Worm (Caenorhabditis elegans) whole organism, L3 larva: Measurements from ENCODE around the gene mrpl-48.

Experiments used
- ama-1 ChIP-seq: fragments of 150-350 bp; optimal IDR thresholded peaks from 2 replicates; lab custom pipeline; 2018
- ceh-16 ChIP-seq: sonication (generic microtip); optimal IDR thresholded peaks from 2 replicates; lab custom pipeline; 2017; ENCODE audit warnings: missing biosample characterization, missing genetic modification characterization
- daf-12 ChIP-seq: fragments of 150-350 bp; optimal IDR thresholded peaks from 2 replicates; lab custom pipeline; 2014; ENCODE audit warnings: missing biosample characterization, missing genetic modification reagents, missing genetic modification characterization
- egl-5 ChIP-seq: fragments of 150-350 bp; optimal IDR thresholded peaks from 2 replicates; lab custom pipeline; 2017; ENCODE audit warnings: missing biosample characterization, missing genetic modification reagents, missing genetic modification characterization, inconsistent platforms
- eor-1 ChIP-seq, 2 experiments: fragments of 150-350 bp; optimal IDR thresholded peaks; 2 replicates each; lab custom pipeline; 2014 to 2018; ENCODE audit warnings: missing biosample characterization in 2 of 2, missing genetic modification characterization in 2 of 2
- fkh-2 ChIP-seq: fragments of 150-350 bp; optimal IDR thresholded peaks from 2 replicates; lab custom pipeline; 2014; ENCODE audit warnings: missing biosample characterization, missing genetic modification reagents, missing genetic modification characterization
- hmg-11 ChIP-seq: sonication (generic microtip); optimal IDR thresholded peaks from 2 replicates; lab custom pipeline; 2016; ENCODE audit warnings: missing genetic modification characterization, missing compliant biosample characterization
- jun-1 ChIP-seq: fragments of 150-350 bp; optimal IDR thresholded peaks from 2 replicates; lab custom pipeline; 2014; ENCODE audit warnings: missing biosample characterization, missing genetic modification reagents, missing genetic modification characterization
- lin-15B ChIP-seq: fragments of 150-350 bp; optimal IDR thresholded peaks from 2 replicates; lab custom pipeline; 2014; ENCODE audit warnings: missing biosample characterization, missing genetic modification characterization
- lin-39 ChIP-seq: fragments of 150-350 bp; optimal IDR thresholded peaks from 2 replicates; lab custom pipeline; 2018; ENCODE audit warnings: missing biosample characterization, missing genetic modification reagents, missing genetic modification characterization
- lsy-12 ChIP-seq: sonication (generic microtip); optimal IDR thresholded peaks from 2 replicates; lab custom pipeline; 2016; ENCODE audit warnings: mild to moderate bottlenecking, missing genetic modification characterization, missing compliant biosample characterization
- mdl-1 ChIP-seq: fragments of 150-350 bp; optimal IDR thresholded peaks from 2 replicates; lab custom pipeline; 2014; ENCODE audit warnings: missing biosample characterization, missing genetic modification characterization
- mml-1 ChIP-seq: fragments of 150-350 bp; sonication (generic microtip); optimal IDR thresholded peaks from 3 replicates; lab custom pipeline; 2014; ENCODE audit warnings: missing biosample characterization, missing genetic modification characterization
- nfya-1 ChIP-seq: sonication (generic microtip); optimal IDR thresholded peaks from 2 replicates; lab custom pipeline; 2017; ENCODE audit warnings: missing genetic modification characterization, mild to moderate bottlenecking, missing compliant biosample characterization, antibody characterized with exemption, moderate library complexity; ENCODE audit not compliant: insufficient read depth
- nhr-12 ChIP-seq: fragments of 150-350 bp; optimal IDR thresholded peaks from 2 replicates; lab custom pipeline; 2014; ENCODE audit warnings: missing biosample characterization, missing genetic modification characterization
- nhr-23 ChIP-seq: fragments of 150-350 bp; optimal IDR thresholded peaks from 2 replicates; lab custom pipeline; 2014; ENCODE audit warnings: missing biosample characterization, missing genetic modification reagents, missing genetic modification characterization
- nhr-25 ChIP-seq: sonication (generic microtip); optimal IDR thresholded peaks from 2 replicates; lab custom pipeline; 2017; ENCODE audit warnings: missing biosample characterization, missing genetic modification characterization
- nhr-28 ChIP-seq: fragments of 150-350 bp; optimal IDR thresholded peaks from 2 replicates; lab custom pipeline; 2014; ENCODE audit warnings: missing biosample characterization, missing genetic modification characterization
- nhr-43 ChIP-seq: sonication (generic microtip); optimal IDR thresholded peaks from 2 replicates; lab custom pipeline; 2016; ENCODE audit warnings: mild to moderate bottlenecking, missing genetic modification characterization, missing compliant biosample characterization; ENCODE audit not compliant: poor library complexity, severe bottlenecking
- nhr-76 ChIP-seq: fragments of 150-350 bp; sonication (generic microtip); optimal IDR thresholded peaks from 5 replicates; lab custom pipeline; 2014; ENCODE audit warnings: missing biosample characterization, missing genetic modification characterization
- pha-4 ChIP-seq: fragments of 150-350 bp; optimal IDR thresholded peaks from 2 replicates; lab custom pipeline; 2014; ENCODE audit warnings: missing biosample characterization, missing genetic modification reagents, missing genetic modification characterization
- snpc-4 ChIP-seq: fragments of 150-350 bp; optimal IDR thresholded peaks from 2 replicates; lab custom pipeline; 2014; ENCODE audit warnings: missing biosample characterization, missing genetic modification characterization
- unc-39 ChIP-seq: sonication (generic microtip); optimal IDR thresholded peaks from 4 replicates; lab custom pipeline; 2017; ENCODE audit warnings: missing biosample characterization, missing genetic modification characterization
- unc-62 ChIP-seq: fragments of 150-350 bp; sonication (generic microtip); optimal IDR thresholded peaks from 4 replicates; lab custom pipeline; 2014; ENCODE audit warnings: missing biosample characterization, missing genetic modification reagents, missing genetic modification characterization
- ztf-11 ChIP-seq: fragments of 150-350 bp; optimal IDR thresholded peaks from 2 replicates; lab custom pipeline; 2014; ENCODE audit warnings: missing biosample characterization, missing genetic modification characterization

mrpl-48 gene

DNA sequence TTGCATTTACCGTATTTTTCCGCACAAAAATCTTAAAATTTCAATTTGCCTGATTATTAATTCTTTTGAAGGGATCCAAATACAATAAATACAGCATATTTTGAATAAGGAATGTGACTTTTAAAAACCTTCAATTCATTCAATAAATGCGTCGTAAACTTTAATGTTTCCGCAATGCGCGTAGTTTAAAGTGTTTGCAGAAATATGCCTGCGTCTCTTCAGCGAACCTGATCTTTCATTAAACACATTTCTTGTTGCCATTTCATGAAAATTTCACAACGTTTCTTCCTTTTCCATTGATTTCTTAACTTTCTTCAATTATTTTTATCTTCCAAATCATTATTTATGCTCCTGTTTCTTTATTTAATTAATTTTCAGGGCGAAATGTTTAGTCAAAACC is 1.2 kb upstream of the mrpl-48 start, which contains the start of gene vps-37 (continued):
- no peak for TF ChIP-seq ama-1 (lab: Kevin White, UChicago)

DNA sequence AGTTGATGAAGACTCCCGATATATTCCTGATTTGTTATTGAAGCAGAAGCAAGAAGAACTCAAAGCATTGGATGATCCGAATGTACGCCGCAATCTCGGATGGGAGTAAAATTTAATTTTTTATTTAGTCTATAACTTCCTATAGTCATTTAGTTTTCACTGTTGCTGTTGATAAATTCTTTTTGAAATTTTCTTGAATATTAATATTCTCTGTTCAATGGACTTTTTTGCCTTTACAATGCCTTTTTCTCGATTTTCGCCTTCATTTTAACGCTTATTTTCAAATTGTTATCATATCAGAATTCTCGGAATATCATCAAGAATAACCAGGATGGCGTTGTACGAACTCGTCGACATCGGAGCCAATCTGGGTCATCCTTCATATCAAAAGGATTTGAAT is 809 bp downstream of the mrpl-48 start, which contains the start of gene crn-2:
Gene crn-2 (plus strand): TSS at position 301 of the 400 bp plus-strand sequence.
- TF ChIP-seq ceh-16 (tag; lab: Kevin White, UChicago), result no peak
- no peak for TF ChIP-seq nhr-23 (tag; lab: Kevin White, UChicago)
- no peak for TF ChIP-seq daf-12 (tag; lab: Kevin White, UChicago)

DNA sequence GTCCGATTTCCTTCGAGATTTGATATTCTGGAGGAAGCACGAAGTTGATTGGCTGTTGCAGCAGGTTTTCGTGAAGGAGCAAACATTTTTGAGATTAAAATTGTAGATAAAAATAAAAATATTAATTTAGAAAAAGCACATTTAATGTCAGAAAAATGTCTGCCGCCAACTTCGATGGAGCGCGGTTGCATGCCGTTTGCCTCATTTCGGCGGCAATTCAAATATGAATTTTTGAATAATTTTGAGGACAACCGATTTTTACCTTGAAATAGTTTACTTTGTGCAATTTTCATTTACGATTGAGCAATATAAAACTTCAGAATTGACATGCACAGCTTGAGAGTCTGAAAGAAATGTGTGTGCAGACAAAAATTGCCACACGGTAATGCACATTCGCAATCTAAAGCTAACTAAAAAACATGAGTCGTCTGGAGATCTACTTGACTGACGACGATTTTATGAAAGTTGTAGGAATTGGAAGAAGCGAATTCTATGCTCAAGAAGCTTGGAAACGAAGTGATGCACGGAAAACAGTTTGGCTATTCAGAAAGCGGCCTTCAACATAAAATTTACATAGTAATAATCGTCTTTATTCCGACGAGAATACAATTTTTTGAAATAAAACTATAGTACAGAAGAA is 3.0 kb downstream of the mrpl-48 start, which contains the start of gene zhit-1:
Gene zhit-1 (minus strand): TSS at position 161 of the 640 bp plus-strand sequence.
- TF ChIP-seq fkh-2, result no peak
- TF ChIP-seq egl-5 (tag; lab: Kevin White, UChicago), result peak; percentile 51
- TF ChIP-seq nhr-12 (tag; lab: Kevin White, UChicago), result no peak
- peak; percentile 58 for TF ChIP-seq lin-15B
- peak; percentile 58 for TF ChIP-seq snpc-4 (tag; lab: Kevin White, UChicago)
- TF ChIP-seq lin-39 (tag; lab: Kevin White, UChicago), result no peak
- no peak for TF ChIP-seq hmg-11 (tag; lab: Kevin White, UChicago)
- peak; percentile 21 for TF ChIP-seq nhr-23 (tag; lab: Kevin White, UChicago)
- no peak for TF ChIP-seq mml-1 (tag; lab: Kevin White, UChicago)
- TF ChIP-seq ztf-11, result no peak
- no peak for TF ChIP-seq mdl-1 (tag; lab: Kevin White, UChicago)
- no peak for TF ChIP-seq unc-62 (GFP tag; lab: Kevin White, UChicago)
- TF ChIP-seq nhr-76, result no peak
- TF ChIP-seq nfya-1, result peak; percentile 42
- TF ChIP-seq pha-4, result peak; percentile 45
- no peak for TF ChIP-seq nhr-43 (tag; lab: Kevin White, UChicago)

DNA sequence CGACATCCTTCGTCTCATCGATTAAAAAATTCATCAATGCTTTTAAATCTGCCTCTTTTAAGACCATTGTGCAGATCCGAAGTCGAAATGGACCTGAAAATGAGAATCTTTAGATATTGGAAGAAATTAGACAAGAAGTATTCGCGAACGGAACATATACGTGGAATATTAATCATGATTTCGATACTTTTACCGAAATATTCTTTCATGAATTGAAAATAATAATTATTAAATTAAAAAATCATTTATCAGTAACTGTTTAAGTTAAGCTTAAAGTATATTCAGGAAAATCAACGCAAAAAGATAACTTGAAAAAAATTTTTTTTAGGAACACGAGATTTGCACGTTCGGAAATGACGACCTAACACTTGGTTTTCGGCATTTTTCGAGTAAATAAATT is 7.8 kb downstream of the mrpl-48 start, which contains the start of gene CD4.8:
Gene CD4.8 (minus strand): TSS at position 101 of the 400 bp plus-strand sequence.
- no peak for TF ChIP-seq lsy-12

DNA sequence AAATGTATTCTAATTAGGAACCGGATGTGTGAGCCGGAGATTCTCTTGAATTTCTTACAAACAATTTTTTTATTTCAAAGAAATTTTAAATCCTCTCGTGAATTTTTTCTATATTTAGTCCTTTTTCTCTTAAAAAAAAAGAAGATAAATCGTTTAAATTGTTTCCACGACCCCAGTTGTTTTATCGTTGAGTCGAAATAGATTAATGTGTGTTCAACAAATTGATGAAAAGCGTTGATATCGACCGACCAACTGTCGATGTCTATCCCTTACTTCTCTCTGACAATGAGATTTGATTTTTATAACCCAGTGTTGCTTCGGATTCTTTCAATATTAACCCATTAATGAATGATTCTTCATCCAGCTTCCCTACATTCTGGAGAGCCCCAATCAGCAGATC is 12.7 kb downstream of the mrpl-48 start, which contains the start of gene CD4.1:
Gene CD4.1 (plus strand): TSS at position 301 of the 400 bp plus-strand sequence.
- no peak for TF ChIP-seq jun-1 (tag; lab: Kevin White, UChicago)
- TF ChIP-seq unc-39, result no peak
- no peak for TF ChIP-seq nhr-25 (tag; lab: Kevin White, UChicago)
- no peak for TF ChIP-seq nfya-1
- TF ChIP-seq, all 47 proteins: peak for 0

DNA sequence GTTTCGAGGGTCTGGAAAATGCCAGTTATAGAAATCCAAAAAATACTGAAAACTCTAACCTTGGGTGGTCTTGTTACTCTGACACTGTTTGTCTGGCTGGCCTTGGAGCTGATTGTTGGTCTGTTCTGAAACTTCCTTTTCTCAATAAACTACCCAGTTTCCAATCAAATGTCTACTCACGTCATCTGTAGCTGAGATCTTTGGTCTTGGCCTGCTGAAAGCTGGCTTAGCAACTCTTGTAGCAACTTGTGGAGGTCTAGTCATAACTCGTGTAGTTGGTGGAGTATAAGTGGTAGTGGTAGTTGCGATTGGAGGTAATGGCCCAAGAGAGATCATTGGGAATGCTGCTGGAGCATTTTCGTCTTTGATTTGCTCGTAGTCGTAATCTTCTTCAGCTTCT is 16.7 kb downstream of the mrpl-48 start:
- TF ChIP-seq ztf-11, result no peak
- TF ChIP-seq eor-1 (tag; optimal IDR thresholded peaks at IDR 0.05; lab: Kevin White, UChicago), result no peak
- no peak for TF ChIP-seq daf-12 (tag; lab: Kevin White, UChicago)

DNA sequence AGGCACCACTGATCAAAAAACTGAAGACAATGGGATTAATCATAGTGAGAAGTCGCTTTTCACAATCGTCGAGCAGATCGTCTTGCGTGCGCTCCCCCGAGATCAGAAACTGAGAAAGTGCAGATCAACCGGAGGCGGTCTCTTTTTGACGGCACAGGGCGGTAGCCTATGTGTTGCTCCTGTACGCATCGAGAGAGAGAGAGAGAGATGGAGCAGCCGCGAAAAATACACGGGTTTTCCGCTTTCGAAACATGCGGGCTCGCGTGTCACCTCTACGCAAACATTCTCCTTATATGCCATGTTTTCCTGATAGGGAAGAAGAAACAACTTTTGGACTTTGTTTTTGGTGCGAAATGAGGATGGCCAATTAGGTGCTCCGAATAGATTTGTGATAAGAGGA is 19.6 kb downstream of the mrpl-48 start, which contains the start of gene lrpc-1:
Gene lrpc-1 (minus strand): TSS at position 101 of the 400 bp plus-strand sequence.
- TF ChIP-seq nhr-12 (tag; lab: Kevin White, UChicago) (no peak), ceh-16 (tag; lab: Kevin White, UChicago) (no peak), unc-62 (GFP tag; lab: Kevin White, UChicago) (no peak), nhr-28 (tag; lab: Kevin White, UChicago) (no peak)

DNA sequence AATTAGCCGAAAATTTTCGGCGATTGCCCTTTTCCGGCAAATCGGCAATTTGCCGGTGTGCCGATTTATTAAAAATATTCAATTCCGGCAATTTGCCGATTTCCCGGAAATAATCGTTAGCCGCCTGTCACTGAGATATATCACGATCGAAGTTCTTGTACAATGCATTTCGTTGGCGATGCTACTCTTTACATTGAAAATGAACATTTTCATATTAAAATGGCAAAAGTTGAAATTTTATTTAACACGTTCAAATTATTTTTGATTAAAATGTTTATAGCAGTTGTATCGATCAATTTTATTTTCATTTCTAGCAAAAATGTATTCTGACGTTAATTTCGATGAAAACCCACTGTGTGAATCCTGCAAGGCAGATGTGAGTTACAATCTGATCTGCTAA is 21.2 kb downstream of the mrpl-48 start, which contains the start of gene M03E7.3:
Gene M03E7.3 (plus strand): TSS at position 301 of the 400 bp plus-strand sequence.
- TF ChIP-seq nhr-28 (tag; lab: Kevin White, UChicago) (no peak), pha-4 (no peak)
